Fruit fly (Drosophila melanogaster): ENCODE results near the gene Leash.

Gene Leash

DNA sequence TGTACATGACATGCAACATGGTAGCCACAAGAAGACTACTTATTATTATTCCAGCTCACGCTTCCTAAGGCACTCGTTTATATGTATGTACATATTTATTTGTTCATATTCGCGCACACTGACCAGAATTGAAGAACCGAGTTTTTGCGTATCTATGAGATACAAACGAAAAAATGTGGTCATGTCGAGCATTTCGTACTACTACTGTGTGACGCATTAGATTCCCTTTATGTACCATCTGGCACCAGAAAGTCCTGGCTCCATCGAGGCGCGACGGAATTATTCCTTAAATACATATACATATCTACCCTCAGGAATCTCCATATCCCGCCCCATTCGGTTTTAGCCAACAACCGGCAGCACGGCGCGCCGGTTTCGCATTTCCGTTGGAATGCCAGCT lies 34.7 kb upstream of the Leash start:
- TF ChIP-seq Sp1 (GFP tag; optimal IDR thresholded peaks at IDR 0.05) = no peak
- no peak for TF ChIP-seq jim (GFP tag; optimal IDR thresholded peaks at IDR 0.05)
- TF ChIP-seq CG9705 (GFP tag; optimal IDR thresholded peaks at IDR 0.05) = no peak
- TF ChIP-seq Hr83 (GFP tag; optimal IDR thresholded peaks at IDR 0.05; ENCODE audit: poor library complexity, severe bottlenecking) = no peak
- TF ChIP-seq dsf (GFP tag; optimal IDR thresholded peaks at IDR 0.05; ENCODE audit: borderline replicate concordance) = no peak
- no peak for TF ChIP-seq Hnf4 (GFP tag; optimal IDR thresholded peaks at IDR 0.05)

DNA sequence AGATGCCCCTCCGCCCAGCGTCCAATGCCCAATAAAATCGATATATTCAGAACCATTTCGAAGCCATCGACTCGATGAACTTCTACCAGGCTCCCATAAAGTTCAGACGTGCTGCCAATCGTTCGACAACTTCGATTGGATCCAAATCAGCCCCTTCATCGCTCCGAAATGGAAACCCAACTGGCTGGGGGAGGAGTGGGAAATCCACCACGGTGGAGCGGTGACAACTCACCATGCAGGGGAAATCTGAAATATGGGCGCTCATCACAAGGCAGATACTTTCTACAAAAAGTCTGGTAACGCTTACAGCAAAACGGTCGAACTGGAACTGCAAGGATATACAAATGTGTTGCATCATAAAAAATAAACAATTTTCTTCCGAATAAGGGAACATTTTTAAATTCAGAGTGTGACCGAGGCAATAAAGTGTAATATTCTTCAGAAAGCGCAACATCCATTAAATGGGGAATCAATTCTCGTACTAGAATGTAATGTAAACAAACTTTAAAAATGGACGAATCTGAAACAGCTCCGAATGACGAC lies 33.0 kb upstream of the Leash start, which contains the start of gene CG4565:
Gene CG4565, plus strand, starts transcription at position 493 of the 543 bp plus-strand sequence.
- TF ChIP-seq Hnf4 (GFP tag; optimal IDR thresholded peaks at IDR 0.05) = no peak
- peak; percentile 64 for TF ChIP-seq Vsx2 (GFP tag; optimal IDR thresholded peaks at IDR 0.05; ENCODE audit: partially characterized antibody)
- no peak for TF ChIP-seq dsf (GFP tag; optimal IDR thresholded peaks at IDR 0.05; ENCODE audit: borderline replicate concordance)
- TF ChIP-seq Myc (optimal IDR thresholded peaks at IDR 0.05) = peak; percentile 67
- no peak for TF ChIP-seq Abd-B (GFP tag; optimal IDR thresholded peaks at IDR 0.05)
- peak; percentile 44 for TF ChIP-seq Dif (GFP tag; optimal IDR thresholded peaks at IDR 0.05; ENCODE audit: partially characterized antibody)

DNA sequence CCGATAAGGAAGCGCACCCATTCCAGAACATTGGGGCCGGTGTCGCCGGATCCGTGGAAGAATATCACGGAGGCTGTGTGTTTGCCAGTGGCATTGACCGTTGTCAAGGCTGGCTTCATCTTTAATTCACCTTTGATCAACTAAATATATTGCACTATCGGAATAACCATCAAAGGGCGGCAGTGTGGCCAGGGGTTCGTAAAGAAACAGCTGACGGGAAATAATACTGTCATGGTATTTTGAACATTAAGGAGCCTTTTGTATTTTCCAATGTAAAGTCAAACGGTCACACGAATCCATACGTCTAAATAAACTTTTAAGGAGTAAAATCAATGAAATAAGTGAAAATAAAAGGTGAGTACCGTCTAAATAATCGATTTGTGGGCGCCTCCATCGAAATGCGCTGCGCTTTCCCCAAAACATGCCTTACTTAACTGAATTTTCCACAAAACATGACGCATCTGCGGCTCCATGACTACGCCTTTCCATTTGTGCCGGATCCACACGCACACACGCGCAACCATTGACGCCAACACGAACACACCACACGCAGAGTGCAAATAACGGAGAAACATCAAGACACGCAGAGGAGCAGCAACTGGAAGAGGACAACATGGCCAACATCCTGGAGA lies 31.0 kb upstream of the Leash start, which contains the start of the genes CG6567 and CG4511:
Gene CG6567, minus strand, starts transcription at position 209 of the 632 bp plus-strand sequence.
Gene CG4511, plus strand, starts transcription at position 259 of the 632 bp plus-strand sequence.
- TF ChIP-seq OdsH (GFP tag; optimal IDR thresholded peaks at IDR 0.05) = no peak
- no peak for TF ChIP-seq usp (GFP tag; optimal IDR thresholded peaks at IDR 0.05)
- TF ChIP-seq dsf (GFP tag; optimal IDR thresholded peaks at IDR 0.05; ENCODE audit: borderline replicate concordance) = no peak
- no peak for TF ChIP-seq psq (GFP tag; optimal IDR thresholded peaks at IDR 0.05)

- TF ChIP-seq OdsH (GFP tag; optimal IDR thresholded peaks at IDR 0.05) = no peak
- TF ChIP-seq pan (optimal IDR thresholded peaks at IDR 0.05) = no peak
- TF ChIP-seq Dif (GFP tag; optimal IDR thresholded peaks at IDR 0.05; ENCODE audit: partially characterized antibody) = no peak
- TF ChIP-seq woc (GFP tag; optimal IDR thresholded peaks at IDR 0.05) = no peak
- no peak for TF ChIP-seq Vsx2 (GFP tag; optimal IDR thresholded peaks at IDR 0.05; ENCODE audit: partially characterized antibody)
- no peak for TF ChIP-seq Jra (GFP tag; optimal IDR thresholded peaks at IDR 0.05)
- no peak for TF ChIP-seq Abd-B (GFP tag; optimal IDR thresholded peaks at IDR 0.05)
- TF ChIP-seq Mio (GFP tag; optimal IDR thresholded peaks at IDR 0.05) = no peak
- TF ChIP-seq usp (GFP tag; optimal IDR thresholded peaks at IDR 0.05) = no peak
- no peak for TF ChIP-seq Rel (GFP tag; optimal IDR thresholded peaks at IDR 0.05)
- TF ChIP-seq Rel (tag; optimal IDR thresholded peaks at IDR 0.05) = no peak
- no peak for TF ChIP-seq h (GFP tag; optimal IDR thresholded peaks at IDR 0.05)
- no peak for TF ChIP-seq CG9705 (GFP tag; optimal IDR thresholded peaks at IDR 0.05)
- TF ChIP-seq rgr (GFP tag; optimal IDR thresholded peaks at IDR 0.05) = no peak
- TF ChIP-seq brk (GFP tag; optimal IDR thresholded peaks at IDR 0.05) = no peak
- no peak for TF ChIP-seq Dfd (GFP tag; optimal IDR thresholded peaks at IDR 0.05)
- no peak for TF ChIP-seq sv (GFP tag; optimal IDR thresholded peaks at IDR 0.05)
- no peak for TF ChIP-seq dl (GFP tag; optimal IDR thresholded peaks at IDR 0.05; ENCODE audit: insufficient read depth in 1 of 2, partially characterized antibody in 2 of 2)
- TF ChIP-seq fru (GFP tag; optimal IDR thresholded peaks at IDR 0.05) = no peak
These were observed 28.7 kb upstream of the Leash start, which contains the start of gene CG4570 for dm6 chr3R:10856618-10857017. CG4570 (plus strand) TSS chr3R:10856807.

- TF ChIP-seq psq (GFP tag; optimal IDR thresholded peaks at IDR 0.05) (no peak), rgr (GFP tag; optimal IDR thresholded peaks at IDR 0.05) (no peak), Hr78 (GFP tag; optimal IDR thresholded peaks at IDR 0.05) (no peak), foxo (GFP tag; optimal IDR thresholded peaks at IDR 0.05) (no peak), Hr83 (GFP tag; optimal IDR thresholded peaks at IDR 0.05; ENCODE audit: poor library complexity, severe bottlenecking) (no peak), tai (GFP tag; optimal IDR thresholded peaks at IDR 0.05) (no peak), Jra (GFP tag; optimal IDR thresholded peaks at IDR 0.05) (no peak), Myc (optimal IDR thresholded peaks at IDR 0.05) (no peak), N (GFP tag; optimal IDR thresholded peaks at IDR 0.05) (no peak), dsf (GFP tag; optimal IDR thresholded peaks at IDR 0.05; ENCODE audit: borderline replicate concordance) (no peak), Rel (GFP tag; optimal IDR thresholded peaks at IDR 0.05) (no peak), Rel (tag; optimal IDR thresholded peaks at IDR 0.05) (no peak), Mio (GFP tag; optimal IDR thresholded peaks at IDR 0.05) (no peak), dl (GFP tag; optimal IDR thresholded peaks at IDR 0.05; ENCODE audit: insufficient read depth in 1 of 2, partially characterized antibody in 2 of 2) (no peak), Dfd (GFP tag; optimal IDR thresholded peaks at IDR 0.05) (no peak), woc (GFP tag; optimal IDR thresholded peaks at IDR 0.05) (no peak)
These were observed 25.6 kb upstream of the Leash start, which contains the start of gene CG14694 for dm6 chr3R:10859713-10860112. CG14694 (minus strand) TSS chr3R:10859813.
